Worm (Caenorhabditis elegans): ENCODE data around the gene lurp-3.

DNA sequence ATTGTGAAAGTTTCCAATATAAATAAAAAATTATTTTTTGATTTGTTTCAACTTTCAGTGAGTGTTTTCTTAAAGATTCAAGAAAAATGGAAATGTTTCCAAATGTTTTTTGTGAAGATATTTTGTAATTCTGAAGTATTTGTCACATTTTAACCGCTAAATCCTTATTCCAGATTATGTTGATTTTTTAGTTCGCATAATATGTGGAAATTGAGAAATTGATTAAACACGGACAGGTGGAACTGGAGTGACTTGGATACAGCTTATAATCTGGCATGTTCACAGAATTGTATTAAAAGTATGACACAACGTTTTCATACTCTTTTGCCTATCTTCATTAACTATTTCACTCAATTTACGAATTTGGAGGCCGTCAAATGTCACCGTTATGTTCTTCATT is at the start of gene lurp-3:
- TF ChIP-seq ama-1 (optimal IDR thresholded peaks at IDR 0.05) (no peak), tra-4 (tag; optimal IDR thresholded peaks at IDR 0.05) (no peak), tbx-37 (GFP tag; conservative IDR thresholded peaks at IDR 0.05) (no peak), B0310.2 (tag; optimal IDR thresholded peaks at IDR 0.05) (no peak), flt-1 (GFP tag; IDR thresholded peaks at IDR 0.05) (no peak), hmg-4 (GFP tag; optimal IDR thresholded peaks at IDR 0.05) (no peak), aly-1 (tag; optimal IDR thresholded peaks at IDR 0.05) (no peak), hnd-1 (tag; optimal IDR thresholded peaks at IDR 0.05) (no peak), ceh-13 (GFP tag; optimal IDR thresholded peaks at IDR 0.05) (no peak)

Data from whole organism, early embryonic.